Worm (Caenorhabditis elegans) whole organism, late embryonic: Measurements from ENCODE around the gene C37H5.13.

ENCODE experiments used
- K09A11.1 ChIP-seq: sonication (generic microtip); optimal IDR thresholded peaks from 2 replicates; lab custom pipeline; 2017; ENCODE audit warnings: antibody characterized with exemption, mild to moderate bottlenecking, missing genetic modification characterization, missing compliant biosample characterization; ENCODE audit not compliant: insufficient read depth
- T23F11.4 ChIP-seq: fragments of 200-800 bp; sonication (Bioruptor generic); optimal IDR thresholded peaks from 2 replicates; lab custom pipeline; 2018; ENCODE audit warnings: mild to moderate bottlenecking, missing genetic modification characterization, missing compliant biosample characterization
- Y22D7AL.16 ChIP-seq: sonication (generic microtip); optimal IDR thresholded peaks from 2 replicates; lab custom pipeline; 2016; ENCODE audit warnings: missing genetic modification characterization, missing compliant biosample characterization
- ahr-1 ChIP-seq: sonication (generic microtip); optimal IDR thresholded peaks from 2 replicates; lab custom pipeline; 2016; ENCODE audit warnings: missing genetic modification characterization, missing compliant biosample characterization
- ama-1 ChIP-seq: fragments of 150-350 bp; optimal IDR thresholded peaks from 2 replicates; lab custom pipeline; 2014
- ceh-18 ChIP-seq: sonication (generic microtip); optimal IDR thresholded peaks from 2 replicates; lab custom pipeline; 2016; ENCODE audit warnings: missing genetic modification characterization, missing compliant biosample characterization
- ceh-19 ChIP-seq: fragments of 200-800 bp; sonication (Bioruptor generic); optimal IDR thresholded peaks from 2 replicates; lab custom pipeline; 2018; ENCODE audit warnings: mild to moderate bottlenecking, missing genetic modification characterization, missing compliant biosample characterization
- ceh-2 ChIP-seq: sonication (generic microtip); optimal IDR thresholded peaks from 2 replicates; lab custom pipeline; 2016; ENCODE audit warnings: missing genotype, missing genetic modification characterization, missing compliant biosample characterization
- ceh-22 ChIP-seq: sonication (generic microtip); optimal IDR thresholded peaks from 2 replicates; lab custom pipeline; 2017; ENCODE audit warnings: missing biosample characterization, missing genetic modification characterization
- ceh-31 ChIP-seq: sonication (generic microtip); optimal IDR thresholded peaks from 2 replicates; lab custom pipeline; 2016; ENCODE audit warnings: missing genetic modification characterization, missing compliant biosample characterization
- ceh-34 ChIP-seq: sonication (generic microtip); optimal IDR thresholded peaks from 2 replicates; lab custom pipeline; 2016; ENCODE audit warnings: mild to moderate bottlenecking, missing genetic modification characterization, missing compliant biosample characterization
- ceh-6 ChIP-seq: fragments of 200-800 bp; sonication (Bioruptor generic); optimal IDR thresholded peaks from 2 replicates; lab custom pipeline; 2018; ENCODE audit warnings: mild to moderate bottlenecking, missing genetic modification characterization, missing compliant biosample characterization
- elt-2 ChIP-seq: sonication (generic microtip); optimal IDR thresholded peaks from 2 replicates; lab custom pipeline; 2016; ENCODE audit warnings: missing genetic modification reagents, missing genetic modification characterization, missing compliant biosample characterization
- fax-1 ChIP-seq: sonication (generic microtip); optimal IDR thresholded peaks from 2 replicates; lab custom pipeline; 2016; ENCODE audit warnings: missing genotype, missing genetic modification characterization, missing compliant biosample characterization
- fkh-10 ChIP-seq: fragments of 150-350 bp; optimal IDR thresholded peaks from 2 replicates; lab custom pipeline; 2014; ENCODE audit warnings: missing biosample characterization, missing genetic modification reagents, missing genetic modification characterization
- gmeb-2 ChIP-seq: sonication (generic microtip); optimal IDR thresholded peaks from 2 replicates; lab custom pipeline; 2016; ENCODE audit warnings: missing genetic modification characterization, inconsistent platforms, missing compliant biosample characterization
- hlh-15 ChIP-seq: sonication (generic microtip); optimal IDR thresholded peaks from 2 replicates; lab custom pipeline; 2016; ENCODE audit warnings: missing genetic modification characterization, missing compliant biosample characterization
- hlh-6 ChIP-seq: sonication (generic microtip); optimal IDR thresholded peaks from 2 replicates; lab custom pipeline; 2016; ENCODE audit warnings: missing genotype, missing genetic modification characterization, missing compliant biosample characterization
- hlh-8 ChIP-seq: sonication (generic microtip); optimal IDR thresholded peaks from 2 replicates; lab custom pipeline; 2016; ENCODE audit warnings: missing genotype, missing genetic modification characterization, missing compliant biosample characterization
- lin-11 ChIP-seq: fragments of 200-800 bp; sonication (Bioruptor generic); optimal IDR thresholded peaks from 2 replicates; lab custom pipeline; 2018; ENCODE audit warnings: mild to moderate bottlenecking, missing genetic modification characterization, missing compliant biosample characterization
- madf-2 ChIP-seq: sonication (generic microtip); optimal IDR thresholded peaks from 2 replicates; lab custom pipeline; 2017; ENCODE audit warnings: missing genetic modification characterization, missing compliant biosample characterization
- mec-3 ChIP-seq: sonication (generic microtip); optimal IDR thresholded peaks from 2 replicates; lab custom pipeline; 2016; ENCODE audit warnings: borderline replicate concordance, missing genetic modification characterization, missing compliant biosample characterization
- nfya-1 ChIP-seq: sonication (generic microtip); optimal IDR thresholded peaks from 2 replicates; lab custom pipeline; 2017; ENCODE audit warnings: missing genetic modification characterization, mild to moderate bottlenecking, missing compliant biosample characterization, antibody characterized with exemption, moderate library complexity
- odd-2 ChIP-seq: sonication (generic microtip); optimal IDR thresholded peaks from 2 replicates; lab custom pipeline; 2017; ENCODE audit warnings: antibody characterized with exemption, mild to moderate bottlenecking, missing genetic modification characterization, missing compliant biosample characterization
- pat-9 ChIP-seq: fragments of 200-800 bp; sonication (Bioruptor generic); optimal IDR thresholded peaks from 2 replicates; lab custom pipeline; 2018; ENCODE audit warnings: mild to moderate bottlenecking, missing genetic modification characterization, moderate library complexity, missing compliant biosample characterization
- pax-1 ChIP-seq: fragments of 150-350 bp; optimal IDR thresholded peaks from 2 replicates; lab custom pipeline; 2014; ENCODE audit warnings: missing biosample characterization, missing genetic modification characterization
- pha-2 ChIP-seq: sonication (generic microtip); optimal IDR thresholded peaks from 2 replicates; lab custom pipeline; 2017; ENCODE audit warnings: mild to moderate bottlenecking, missing genetic modification characterization, missing compliant biosample characterization
- ref-2 ChIP-seq: sonication (generic microtip); optimal IDR thresholded peaks from 2 replicates; lab custom pipeline; 2016; ENCODE audit warnings: missing genetic modification characterization, missing compliant biosample characterization
- sdc-2 ChIP-seq: sonication (generic microtip); optimal IDR thresholded peaks from 2 replicates; lab custom pipeline; 2016; ENCODE audit warnings: missing genotype, missing genetic modification characterization, missing compliant biosample characterization
- sox-2 ChIP-seq: fragments of 200-800 bp; sonication (Bioruptor generic); IDR thresholded peaks from 2 replicates; pipeline ENCODE4 v1.3.6; 2022; ENCODE audit warnings: missing genetic modification reagents, missing genetic modification characterization, missing compliant biosample characterization
- tbx-2 ChIP-seq: sonication (generic microtip); optimal IDR thresholded peaks from 2 replicates; lab custom pipeline; 2016; ENCODE audit warnings: missing genetic modification characterization, missing compliant biosample characterization
- ttx-3 ChIP-seq: sonication (generic microtip); optimal IDR thresholded peaks from 2 replicates; lab custom pipeline; 2016; ENCODE audit warnings: missing genetic modification reagents, missing genetic modification characterization, missing compliant biosample characterization
- unc-3 ChIP-seq, 2 experiments: fragments of 200-800 bp in 1 of 2; sonication (Bioruptor generic) in 1 of 2; sonication (generic microtip) in 1 of 2; conservative IDR thresholded peaks in 1 of 2; optimal IDR thresholded peaks in 1 of 2; 2 replicates each; pipeline versions ENCODE4 v1.3.6 to Lab custom; 2016 to 2022; ENCODE audit warnings: missing compliant biosample characterization in 2 of 2, missing genetic modification characterization in 2 of 2, missing genetic modification reagents in 1 of 2
- unc-42 ChIP-seq: sonication (generic microtip); optimal IDR thresholded peaks from 2 replicates; lab custom pipeline; 2016; ENCODE audit warnings: missing genotype, missing genetic modification characterization, missing compliant biosample characterization
- unc-55 ChIP-seq: sonication (generic microtip); optimal IDR thresholded peaks from 2 replicates; lab custom pipeline; 2017; ENCODE audit warnings: missing biosample characterization, missing genetic modification reagents, missing genetic modification characterization
- unc-86 ChIP-seq: sonication (generic microtip); optimal IDR thresholded peaks from 2 replicates; lab custom pipeline; 2016; ENCODE audit warnings: missing genetic modification characterization, missing compliant biosample characterization
- zip-5 ChIP-seq: sonication (generic microtip); optimal IDR thresholded peaks from 2 replicates; lab custom pipeline; 2016; ENCODE audit warnings: missing genetic modification characterization, missing compliant biosample characterization
- ztf-16 ChIP-seq: sonication (generic microtip); optimal IDR thresholded peaks from 2 replicates; lab custom pipeline; 2017; ENCODE audit warnings: missing genetic modification characterization, missing compliant biosample characterization

The C37H5.13 gene

DNA sequence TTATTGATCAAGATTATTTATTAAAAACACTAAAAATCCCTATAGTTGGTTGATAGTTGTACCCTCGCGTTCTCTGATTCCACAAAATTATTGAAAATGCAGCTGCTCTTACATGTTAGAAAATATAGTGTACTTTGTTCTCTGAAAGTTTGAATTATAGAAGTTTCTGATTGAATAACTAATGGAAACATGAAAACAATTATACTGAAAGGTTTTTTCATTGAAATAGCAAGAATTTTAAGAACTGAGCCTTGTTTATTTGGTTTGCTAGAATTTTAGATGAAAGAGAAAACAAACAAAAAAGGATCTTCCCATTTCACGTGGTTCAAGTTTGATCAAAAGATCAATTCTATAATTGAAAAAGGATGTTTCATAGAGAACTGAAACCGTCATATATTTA is 4.8 kb upstream of the C37H5.13 start:
- TF ChIP-seq sox-2 (GFP tag; lab: Robert Waterston, UW), result no peak
- TF ChIP-seq ceh-2 (tag; lab: Kevin White, UChicago), result no peak
- TF ChIP-seq, all 69 proteins: peak for 0

DNA sequence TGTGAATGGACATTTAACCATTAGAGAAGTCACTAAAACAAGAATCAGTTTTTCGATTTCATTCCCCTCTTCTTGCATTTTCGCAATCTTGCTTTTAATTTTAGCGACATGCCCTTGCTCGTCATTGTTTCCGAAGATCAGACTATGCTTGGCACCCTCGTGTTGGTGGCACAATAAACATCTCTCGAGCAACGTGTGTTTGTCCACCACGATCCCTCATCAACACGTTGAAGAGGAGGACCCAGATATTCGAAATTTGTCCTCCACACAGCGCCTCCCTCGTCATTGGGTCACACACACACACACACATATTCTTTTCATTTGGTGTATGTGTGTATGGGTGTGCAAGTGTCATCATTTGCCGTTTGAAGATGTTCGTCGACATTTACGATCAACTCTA is 2.6 kb upstream of the C37H5.13 start, which contains the start of gene srd-32:
TSS of gene srd-32 (plus strand) at position 301 of the 400 bp plus-strand sequence.
- TF ChIP-seq gmeb-2, result no peak
- no peak for TF ChIP-seq ztf-16 (tag; lab: Kevin White, UChicago)
- no peak for TF ChIP-seq ttx-3
- no peak for TF ChIP-seq ceh-19 (GFP tag; lab: Kevin White, UChicago)
- TF ChIP-seq pat-9 (tag; lab: Kevin White, UChicago), result no peak
- no peak for TF ChIP-seq T23F11.4
- no peak for TF ChIP-seq pha-2 (tag; lab: Kevin White, UChicago)
- TF ChIP-seq, all 69 proteins: peak for 0

DNA sequence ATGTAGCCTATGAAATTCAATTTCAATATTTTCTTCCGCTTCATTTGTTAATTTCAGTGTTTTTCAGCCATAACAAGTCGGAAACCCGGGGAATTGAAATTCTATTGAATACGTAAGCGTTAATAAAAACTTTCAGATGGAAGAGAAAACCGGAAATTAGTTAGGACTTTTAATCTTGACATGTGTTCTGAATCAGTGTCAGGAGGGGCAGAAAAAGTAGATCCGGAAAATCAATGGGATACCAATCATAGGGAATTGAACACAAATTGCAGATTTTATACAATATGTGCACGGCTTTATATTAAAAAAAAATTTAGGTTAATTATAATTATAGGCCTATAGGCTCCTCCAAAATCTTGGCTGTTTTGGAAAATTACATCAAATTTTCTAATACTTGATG is 1.6 kb upstream of the C37H5.13 start:
- TF ChIP-seq unc-3 (GFP tag; conservative IDR thresholded peaks at IDR 0.05; lab: Robert Waterston, UW), result no peak
- no peak for TF ChIP-seq unc-3 (tag; optimal IDR thresholded peaks at IDR 0.05; lab: Kevin White, UChicago)
- no peak for TF ChIP-seq unc-55 (GFP tag; lab: Kevin White, UChicago)
- no peak for TF ChIP-seq ceh-22 (tag; lab: Kevin White, UChicago)
- no peak for TF ChIP-seq elt-2 (tag; lab: Kevin White, UChicago)
- no peak for TF ChIP-seq ahr-1 (tag; lab: Kevin White, UChicago)
- no peak for TF ChIP-seq K09A11.1 (tag; lab: Kevin White, UChicago)
- TF ChIP-seq hlh-8 (tag; lab: Kevin White, UChicago), result no peak
- TF ChIP-seq unc-86 (tag; lab: Kevin White, UChicago), result no peak
- no peak for TF ChIP-seq gmeb-2
- no peak for TF ChIP-seq ceh-34 (tag; lab: Kevin White, UChicago)
- TF ChIP-seq fax-1 (tag; lab: Kevin White, UChicago), result no peak
- no peak for TF ChIP-seq ceh-18
- TF ChIP-seq Y22D7AL.16 (tag; lab: Kevin White, UChicago), result no peak

DNA sequence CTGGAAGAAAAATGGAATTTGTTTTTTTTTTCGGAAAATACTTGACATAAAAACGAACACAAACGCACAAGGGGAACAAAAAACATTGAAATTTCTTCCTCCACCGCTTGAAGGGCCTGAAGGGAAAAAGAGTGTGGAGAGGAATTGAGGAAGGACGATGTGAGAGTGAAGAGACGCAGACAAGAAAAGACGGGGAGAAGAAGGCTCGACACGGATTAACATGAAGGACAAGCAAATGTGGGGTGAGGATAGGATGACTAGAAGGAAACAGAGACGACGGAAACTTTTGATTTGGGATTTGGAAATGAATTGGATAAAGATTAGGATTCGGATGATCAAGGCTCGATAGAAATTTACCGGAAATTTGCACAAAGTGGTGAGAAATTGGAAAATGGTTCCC is 2.2 kb downstream of the C37H5.13 start:
- peak; percentile 21 for TF ChIP-seq tbx-2 (tag; lab: Kevin White, UChicago)
- peak; percentile 37 for TF ChIP-seq unc-42 (tag; lab: Kevin White, UChicago)
- TF ChIP-seq ama-1 (lab: Kevin White, UChicago), result no peak
- peak; percentile 39 for TF ChIP-seq unc-55 (GFP tag; lab: Kevin White, UChicago)
- peak; percentile 28 for TF ChIP-seq hlh-6
- TF ChIP-seq ceh-18, result peak; percentile 25
- no peak for TF ChIP-seq gmeb-2
- no peak for TF ChIP-seq fkh-10 (GFP tag; lab: Kevin White, UChicago)
- peak; percentile 34 for TF ChIP-seq ceh-31 (tag; lab: Kevin White, UChicago)
- TF ChIP-seq nfya-1 (tag; lab: Kevin White, UChicago), result peak; percentile 43
- peak; percentile 12 for TF ChIP-seq ref-2 (tag; lab: Kevin White, UChicago)
- no peak for TF ChIP-seq unc-86 (tag; lab: Kevin White, UChicago)

DNA sequence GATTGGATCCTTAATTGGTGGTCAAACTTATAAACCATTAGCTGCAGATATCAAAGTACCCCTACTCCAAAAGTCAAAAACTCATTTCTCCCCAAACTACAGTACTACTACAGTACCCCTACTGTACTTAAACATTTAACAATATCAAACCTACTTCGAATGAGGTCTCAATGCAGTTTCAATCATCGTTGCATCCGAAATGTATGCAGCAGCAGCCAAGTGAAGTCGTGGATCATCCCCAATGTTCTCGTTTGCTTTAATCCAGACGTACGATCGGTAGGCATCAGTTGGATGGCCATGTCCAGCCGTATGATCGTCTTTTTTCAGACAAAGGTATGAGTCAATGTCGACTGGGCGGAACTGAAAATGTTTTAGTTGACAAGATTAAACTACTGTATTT is 5.2 kb downstream of the C37H5.13 start:
- TF ChIP-seq K09A11.1 (tag; lab: Kevin White, UChicago), result no peak
- TF ChIP-seq mec-3, result no peak
- TF ChIP-seq zip-5 (tag; lab: Kevin White, UChicago), result no peak
- TF ChIP-seq unc-42 (tag; lab: Kevin White, UChicago), result no peak
- TF ChIP-seq tbx-2 (tag; lab: Kevin White, UChicago), result no peak
- TF ChIP-seq lin-11 (tag; lab: Kevin White, UChicago), result no peak
- TF ChIP-seq nfya-1 (tag; lab: Kevin White, UChicago), result no peak
- TF ChIP-seq ceh-6 (GFP tag; lab: Kevin White, UChicago), result no peak
- TF ChIP-seq pax-1 (tag; lab: Kevin White, UChicago), result no peak
- TF ChIP-seq odd-2 (tag; lab: Kevin White, UChicago), result no peak
- no peak for TF ChIP-seq ahr-1 (tag; lab: Kevin White, UChicago)
- no peak for TF ChIP-seq hlh-15 (tag; lab: Kevin White, UChicago)
- TF ChIP-seq sdc-2, result no peak
- no peak for TF ChIP-seq madf-2 (tag; lab: Kevin White, UChicago)
- TF ChIP-seq hlh-8 (tag; lab: Kevin White, UChicago), result no peak
